Worm (Caenorhabditis elegans): ENCODE results near the gene frpr-4.

The frpr-4 gene

DNA sequence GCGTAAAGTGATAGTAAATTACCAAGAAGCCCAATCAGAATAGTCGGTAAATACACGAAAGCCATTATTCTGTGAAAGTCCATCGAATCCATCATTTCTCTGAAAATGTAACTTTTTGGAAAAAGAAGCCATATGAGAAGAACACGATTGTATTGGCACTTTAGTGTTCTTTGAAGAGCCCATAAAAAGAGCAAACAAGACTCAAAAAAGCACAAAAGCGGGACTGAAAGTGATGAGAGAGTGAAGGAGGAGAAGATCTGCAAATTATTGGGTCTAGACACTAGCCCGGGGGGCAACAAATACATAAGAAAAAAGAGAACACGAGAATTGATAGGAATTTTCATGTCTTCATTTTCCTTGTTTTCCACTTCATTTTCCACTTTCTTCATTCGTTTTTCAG is at the start of gene frpr-4:
frpr-4 (minus strand) TSS at position 101 of the 400 bp plus-strand sequence.
- no peak for TF ChIP-seq unc-62 (GFP tag; optimal IDR thresholded peaks at IDR 0.05)

DNA sequence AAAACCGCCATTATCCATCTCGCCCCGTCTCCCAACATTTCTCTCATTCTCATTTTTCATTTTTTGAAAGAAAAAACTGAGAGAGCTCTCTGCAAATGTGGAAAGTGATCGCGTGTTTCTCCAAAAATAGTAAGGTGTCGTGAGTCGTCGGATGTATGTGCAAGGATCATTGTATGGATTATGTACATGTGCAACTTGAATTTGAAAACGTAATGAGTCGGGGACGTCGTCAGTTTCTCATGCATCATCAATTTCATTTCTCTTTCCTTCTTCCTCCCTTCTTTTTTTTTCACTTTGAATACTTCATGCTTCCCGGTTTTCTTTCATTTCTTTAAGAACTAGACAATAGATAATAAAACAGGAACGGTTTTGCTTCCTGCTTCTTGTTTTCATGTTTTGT is 49.8 kb upstream of the frpr-4 start:
- no peak for TF ChIP-seq unc-62 (GFP tag; optimal IDR thresholded peaks at IDR 0.05)

DNA sequence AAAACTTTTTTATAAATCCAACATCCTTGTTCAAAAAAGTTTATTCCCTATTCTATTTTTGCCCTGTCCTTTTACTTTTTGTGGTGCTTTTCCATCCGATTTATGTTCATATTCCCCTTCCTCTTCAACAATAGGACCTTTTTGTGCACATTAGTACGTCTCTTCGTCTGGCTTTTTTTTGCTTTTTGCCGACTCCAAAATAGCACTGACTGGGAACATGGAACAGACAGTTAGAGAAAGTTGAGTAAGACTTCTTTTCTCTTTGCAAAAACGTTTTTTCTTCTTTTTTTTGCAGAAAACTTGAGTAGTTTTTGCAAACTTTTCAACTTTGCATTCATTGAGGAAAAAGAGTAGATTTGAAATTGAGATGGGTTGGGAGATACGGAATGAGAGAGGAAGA is 46.5 kb upstream of the frpr-4 start:
- no peak for TF ChIP-seq unc-62 (GFP tag; optimal IDR thresholded peaks at IDR 0.05)

DNA sequence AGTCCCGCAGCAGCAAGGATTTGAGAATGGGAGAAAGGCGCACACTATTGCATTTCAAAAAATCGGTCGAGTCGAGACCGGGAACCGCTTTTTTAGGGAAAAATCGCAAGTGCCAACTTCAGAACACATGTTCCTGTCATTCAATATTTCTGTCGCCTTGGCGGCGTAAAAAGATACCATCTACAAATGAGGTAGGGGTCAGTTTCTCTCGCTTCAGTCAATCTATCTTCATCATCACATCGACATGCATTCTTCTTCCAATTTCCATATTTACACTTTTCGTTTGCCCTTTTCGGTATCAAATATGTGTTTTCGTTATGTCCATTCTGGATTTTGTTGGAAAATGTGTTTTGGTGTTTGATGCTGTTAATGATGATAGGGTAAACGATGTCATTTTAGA is 42.4 kb upstream of the frpr-4 start:
- TF ChIP-seq unc-62 (GFP tag; optimal IDR thresholded peaks at IDR 0.05) = no peak

DNA sequence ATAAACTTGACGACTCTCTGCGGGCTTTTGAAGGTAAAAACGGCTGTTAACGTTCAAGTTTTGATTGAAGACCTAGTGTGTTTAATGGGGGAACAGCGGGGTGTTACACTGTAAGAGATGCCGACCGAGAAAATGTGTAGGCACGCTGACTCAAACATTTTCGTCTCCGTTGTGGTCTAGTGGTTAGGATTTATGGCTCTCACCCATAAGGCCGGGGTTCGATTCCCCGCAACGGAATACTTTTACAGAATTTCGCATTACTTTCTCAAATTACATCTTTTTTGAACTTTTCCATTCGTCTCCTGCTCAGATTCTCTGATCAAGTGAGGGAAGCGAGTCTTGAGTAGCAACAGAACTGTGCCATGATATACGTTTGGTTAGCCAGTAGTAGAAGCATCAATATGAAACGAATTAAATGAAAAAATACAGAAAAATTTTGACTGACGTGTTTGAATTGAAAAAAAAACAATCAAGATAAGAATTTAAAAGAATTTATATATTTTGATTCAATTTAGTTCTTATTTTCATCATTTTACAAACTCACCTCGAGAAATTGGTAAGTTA is 38.0 kb upstream of the frpr-4 start, which contains the start of gene ZK622.1:
ZK622.1 (plus strand) TSS at position 514 of the 564 bp plus-strand sequence.
- no peak for TF ChIP-seq unc-62 (GFP tag; optimal IDR thresholded peaks at IDR 0.05)

DNA sequence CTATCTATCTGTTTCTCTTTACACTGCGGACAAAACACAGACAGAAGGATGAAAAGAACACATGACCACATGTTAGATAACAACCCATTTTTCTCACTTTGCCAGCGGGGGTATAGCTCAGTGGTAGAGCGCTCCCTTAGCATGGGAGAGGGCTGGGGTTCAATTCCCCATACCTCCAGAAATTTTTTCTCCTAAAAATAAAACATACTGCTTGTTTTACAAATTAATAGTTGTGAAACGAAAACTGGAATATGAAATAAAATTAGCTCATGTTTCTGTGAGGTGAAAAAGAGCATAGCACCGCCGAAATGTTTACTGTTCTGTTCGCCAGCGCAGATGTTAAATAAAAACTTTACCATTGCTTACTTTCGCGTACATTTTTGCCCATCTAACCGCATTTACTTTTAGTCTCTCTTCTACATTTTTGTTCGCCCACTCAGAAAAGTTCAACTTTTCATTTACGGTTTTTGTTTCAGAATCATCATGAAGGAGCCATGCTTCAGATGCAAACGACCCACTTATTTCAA is 37.0 kb upstream of the frpr-4 start, which contains the start of gene ZK622.4:
ZK622.4 (plus strand) TSS at position 477 of the 527 bp plus-strand sequence.
- no peak for TF ChIP-seq unc-62 (GFP tag; optimal IDR thresholded peaks at IDR 0.05)

DNA sequence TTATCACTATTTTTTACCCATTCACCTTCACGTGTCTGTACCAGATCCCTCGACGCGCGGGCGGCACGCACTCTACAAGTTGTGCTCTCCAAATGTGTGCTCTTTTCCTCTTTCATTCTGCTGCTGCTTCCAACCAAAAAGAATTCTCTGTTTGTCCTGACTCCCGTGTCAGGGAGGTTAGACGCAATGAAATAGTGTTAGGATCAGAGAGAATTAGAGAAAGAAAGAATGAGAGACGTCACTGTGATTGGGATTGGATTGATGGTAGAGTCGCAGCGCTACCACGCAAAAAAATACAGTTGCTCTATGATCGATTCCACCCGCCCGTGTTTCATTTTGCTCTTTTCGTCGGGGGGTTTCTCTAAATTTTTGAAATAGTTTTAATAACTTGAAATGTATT is 35.7 kb upstream of the frpr-4 start:
- no peak for TF ChIP-seq unc-62 (GFP tag; optimal IDR thresholded peaks at IDR 0.05)

DNA sequence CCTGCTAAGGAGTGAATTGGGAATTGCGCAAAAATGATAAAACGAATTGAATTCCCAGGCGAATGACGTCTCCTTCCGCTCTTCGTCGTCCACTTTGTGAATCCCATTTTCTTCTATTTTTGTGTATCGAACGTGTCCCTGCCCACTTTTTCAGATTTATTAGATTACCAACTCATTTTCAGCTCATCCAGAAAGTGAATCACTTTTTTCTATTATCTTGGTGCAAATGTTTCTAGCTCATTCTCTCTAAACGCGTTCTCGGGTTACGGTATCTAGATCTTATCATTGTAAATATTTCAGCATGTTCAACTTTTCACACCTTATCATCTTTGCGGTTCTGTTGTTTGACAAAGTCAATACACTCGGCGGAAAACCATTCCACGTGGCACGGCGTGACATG is 33.8 kb upstream of the frpr-4 start, which contains the start of gene ZK622.5:
ZK622.5 (plus strand) TSS at position 301 of the 400 bp plus-strand sequence.
- TF ChIP-seq unc-62 (GFP tag; optimal IDR thresholded peaks at IDR 0.05) = no peak

DNA sequence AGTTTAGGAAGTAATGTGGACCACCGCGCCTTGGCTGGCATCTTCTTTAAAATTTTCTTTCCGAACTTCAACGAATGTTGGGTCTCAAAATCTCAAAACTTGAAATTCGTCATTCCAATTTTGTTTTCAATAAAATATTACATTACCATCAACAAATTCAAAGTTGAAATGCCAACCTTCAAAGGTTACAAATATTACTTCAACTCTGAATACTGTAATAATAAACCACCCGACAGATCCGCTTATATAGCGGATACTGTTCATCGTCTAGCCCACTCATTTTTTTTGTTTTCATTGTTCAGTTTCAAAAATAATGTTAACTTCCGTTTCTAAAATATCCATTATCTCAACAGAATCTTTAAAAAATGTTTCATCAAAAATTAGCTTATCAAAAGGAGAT is 29.7 kb upstream of the frpr-4 start, which contains the start of gene gur-5:
gur-5 (plus strand) TSS at position 301 of the 400 bp plus-strand sequence.
- TF ChIP-seq unc-62 (GFP tag; optimal IDR thresholded peaks at IDR 0.05) = no peak

DNA sequence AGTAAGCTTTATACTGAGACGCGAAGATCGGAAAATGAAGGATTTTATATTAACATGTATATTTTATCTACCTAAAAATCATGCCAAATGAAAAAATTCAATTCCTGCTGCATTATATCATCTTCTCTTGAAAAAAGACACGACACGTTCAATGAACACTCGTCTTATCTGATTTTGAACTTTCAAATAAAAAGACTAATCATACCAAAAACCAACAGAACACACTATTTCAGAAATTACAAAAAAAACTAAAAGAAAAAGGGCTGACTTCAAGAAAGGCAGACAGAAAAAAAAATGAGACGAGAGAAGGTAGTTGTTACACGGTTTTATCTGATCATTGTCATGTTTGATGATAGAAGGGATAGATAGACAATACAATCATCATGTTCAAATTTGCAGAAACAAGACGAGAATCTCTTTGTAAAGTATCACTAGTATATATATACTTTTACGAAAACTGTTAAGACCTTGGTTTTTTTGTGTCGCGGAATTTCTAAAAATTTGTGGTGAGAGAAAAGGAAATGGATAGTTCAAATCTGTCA is 27.5 kb upstream of the frpr-4 start:
- no peak for TF ChIP-seq unc-62 (GFP tag; optimal IDR thresholded peaks at IDR 0.05)

DNA sequence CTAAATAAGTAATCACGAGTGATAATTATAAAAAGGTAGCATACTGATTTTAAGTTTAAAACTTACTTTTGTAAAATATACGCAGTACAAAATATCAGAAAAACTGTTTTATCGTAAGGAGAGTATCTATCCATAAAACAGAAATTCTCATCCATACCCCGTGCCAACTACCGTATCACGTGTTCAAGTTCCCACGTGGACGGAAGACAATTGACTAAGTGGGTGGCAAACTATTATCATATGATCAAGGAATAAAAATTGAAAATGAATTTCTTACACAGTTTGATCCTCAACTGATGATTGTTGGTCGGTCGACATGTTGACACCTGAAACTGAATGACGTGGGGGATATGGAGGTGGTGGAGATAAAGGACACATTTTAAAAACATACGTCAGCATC is 26.9 kb upstream of the frpr-4 start, which contains the start of gene pmt-1:
pmt-1 (minus strand) TSS at position 332 of the 400 bp plus-strand sequence.
- TF ChIP-seq unc-62 (GFP tag; optimal IDR thresholded peaks at IDR 0.05) = no peak

DNA sequence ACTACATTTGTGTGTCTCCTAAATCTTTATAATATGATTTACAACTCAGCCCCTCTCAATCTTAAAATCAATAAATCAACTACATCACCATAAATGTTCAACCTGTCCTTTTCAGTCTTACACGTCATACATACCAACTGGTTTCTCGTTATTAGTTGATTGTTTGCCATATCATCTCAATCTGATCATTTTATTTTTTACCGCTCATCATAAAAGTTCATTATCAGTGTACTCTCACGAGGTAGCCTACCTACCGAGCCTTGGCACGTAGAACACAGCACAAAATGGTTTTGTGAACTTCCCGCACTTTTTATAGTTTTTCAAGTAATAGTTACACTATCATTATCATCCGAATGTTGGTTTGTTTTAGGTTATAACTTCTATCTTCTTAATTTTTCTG is 25.8 kb upstream of the frpr-4 start:
- no peak for TF ChIP-seq unc-62 (GFP tag; optimal IDR thresholded peaks at IDR 0.05)

DNA sequence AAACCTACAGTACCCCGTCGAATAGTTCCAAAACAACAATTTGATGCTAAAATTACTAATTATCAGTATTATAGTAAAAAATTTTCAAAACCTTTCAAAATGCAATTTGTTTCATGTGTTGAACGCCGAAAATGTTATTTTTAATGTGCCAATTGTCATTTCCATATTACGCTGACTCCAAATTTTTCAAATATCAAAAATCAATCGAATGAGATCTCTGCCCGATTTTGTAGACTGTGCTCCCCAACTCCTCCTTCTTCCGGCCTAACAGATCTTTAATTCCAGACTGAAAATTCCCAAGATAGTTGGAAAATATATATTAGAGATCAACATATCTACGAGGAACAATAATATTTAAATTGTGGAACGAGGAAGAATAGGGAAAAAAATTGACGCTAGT is 22.4 kb upstream of the frpr-4 start:
- no peak for TF ChIP-seq unc-62 (GFP tag; optimal IDR thresholded peaks at IDR 0.05)

DNA sequence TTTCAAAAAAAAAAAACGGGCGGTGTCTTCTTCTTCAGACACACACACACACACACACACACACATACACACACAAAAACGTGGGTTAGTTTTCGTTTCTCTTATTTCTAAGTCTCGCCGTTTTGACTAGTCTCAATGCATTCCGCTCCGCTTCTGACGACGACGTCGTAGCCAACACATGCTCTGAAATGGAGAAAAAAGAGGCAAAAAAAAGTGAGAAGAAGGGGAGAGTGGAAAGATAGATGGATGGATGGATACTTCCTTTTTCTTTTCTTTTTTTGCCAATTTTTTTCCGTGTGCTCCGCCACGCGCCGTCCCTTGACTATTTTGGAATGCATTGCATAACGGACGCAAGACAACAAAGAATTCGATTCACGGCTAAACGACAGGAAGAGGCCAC is 21.4 kb upstream of the frpr-4 start:
- TF ChIP-seq unc-62 (GFP tag; optimal IDR thresholded peaks at IDR 0.05) = no peak

DNA sequence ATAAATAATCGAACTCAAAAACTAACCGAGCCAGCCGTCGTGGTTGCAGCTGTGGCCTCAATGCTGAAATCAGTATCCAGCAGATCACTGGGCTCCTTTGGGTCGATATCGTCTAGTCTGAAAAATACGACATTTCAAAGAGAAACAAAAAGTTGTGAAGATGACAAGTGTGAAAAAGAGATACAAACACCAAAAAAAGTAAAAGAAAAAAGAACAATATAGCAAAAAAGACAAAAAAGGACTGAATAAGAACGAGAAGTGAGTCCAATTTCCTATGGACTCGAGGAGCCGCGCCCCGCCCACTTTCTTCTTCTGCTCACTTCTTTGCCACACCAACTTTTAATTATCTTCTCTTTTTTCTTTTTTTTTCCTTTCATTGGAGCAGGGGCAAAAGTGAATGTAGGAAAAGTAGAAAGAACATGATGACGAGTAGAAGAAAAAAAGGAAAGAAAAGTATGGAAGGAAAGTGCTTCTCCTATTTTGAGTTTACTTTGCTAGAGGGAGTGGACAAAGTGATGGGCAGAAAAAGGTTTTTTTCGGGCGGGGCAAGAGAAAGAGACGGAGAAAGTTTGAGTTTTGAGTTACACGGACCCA is 16.5 kb upstream of the frpr-4 start, which contains the start of gene drn-1:
drn-1 (minus strand) TSS at position 117 of the 594 bp plus-strand sequence.
- TF ChIP-seq unc-62 (GFP tag; optimal IDR thresholded peaks at IDR 0.05) = no peak

DNA sequence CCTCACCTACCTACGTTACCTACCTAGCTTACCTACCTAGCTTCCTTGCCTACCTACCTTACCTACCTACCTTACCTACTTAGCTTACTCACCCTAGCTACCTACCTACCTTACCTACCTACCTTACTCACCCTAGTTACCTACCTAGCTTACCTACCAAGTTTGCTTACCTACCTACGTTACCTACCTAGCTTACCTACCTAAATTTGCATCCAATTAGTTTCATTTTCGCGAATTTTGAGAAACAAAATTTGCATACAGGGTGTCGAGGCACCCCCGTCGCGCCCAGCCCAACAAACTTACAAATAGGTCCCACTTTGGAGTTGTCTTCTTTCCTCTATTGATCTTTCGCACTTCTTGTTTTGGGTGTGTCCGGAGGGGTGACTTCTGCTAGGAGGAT is 13.6 kb upstream of the frpr-4 start:
- TF ChIP-seq unc-62 (GFP tag; optimal IDR thresholded peaks at IDR 0.05) = no peak

DNA sequence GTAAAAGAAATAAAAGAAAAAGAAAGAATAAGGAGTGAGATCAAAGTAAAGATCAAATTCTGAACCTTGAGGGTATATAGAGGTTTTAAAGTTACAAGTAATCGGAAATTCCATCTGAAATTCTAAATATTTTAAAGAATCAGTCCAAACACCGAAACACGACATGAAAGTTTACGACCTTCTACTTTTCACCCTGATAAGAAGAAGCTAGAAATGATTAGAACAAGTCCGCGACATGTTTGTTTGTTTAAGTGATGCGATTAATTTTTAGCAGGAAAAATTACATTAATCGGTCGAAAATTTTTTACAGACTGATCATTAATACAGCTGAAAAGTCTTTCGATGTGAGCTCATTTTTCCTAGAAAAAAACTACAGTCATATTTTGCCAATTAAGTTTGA is 9.3 kb upstream of the frpr-4 start:
- no peak for TF ChIP-seq unc-62 (GFP tag; optimal IDR thresholded peaks at IDR 0.05)
